Fruit fly (Drosophila melanogaster): ENCODE data around the gene CG13643.

dm6 chr3R:24859701-24860100, 46.1 kb downstream of the CG13643 start, which contains the start of gene ppk22:
- TF ChIP-seq BEAF-32 (GFP tag; optimal IDR thresholded peaks at IDR 0.05) (no peak), dysf (GFP tag; IDR thresholded peaks at IDR 0.05) (no peak), Oaz (GFP tag; IDR thresholded peaks at IDR 0.05) (no peak), ewg (GFP tag; optimal IDR thresholded peaks at IDR 0.05) (no peak)
